Worm (Caenorhabditis elegans) whole organism, L4 larva: ENCODE measurements around the gene Y57G11C.41.

Experiments used
- F37D6.2 ChIP-seq: sonication (generic microtip); optimal IDR thresholded peaks from 2 replicates; lab custom pipeline; 2016; ENCODE audit warnings: mild to moderate bottlenecking, missing genetic modification characterization, missing compliant biosample characterization
- F49E8.2 ChIP-seq: sonication (generic microtip); optimal IDR thresholded peaks from 2 replicates; lab custom pipeline; 2016; ENCODE audit warnings: missing compliant biosample characterization, mild to moderate bottlenecking, missing genetic modification characterization, borderline replicate concordance
- Y75B8A.6 ChIP-seq: fragments of 200-800 bp; sonication (Bioruptor generic); IDR thresholded peaks from 2 replicates; pipeline ENCODE4 v1.3.6; 2022; ENCODE audit warnings: missing genetic modification reagents, missing genetic modification characterization, missing compliant biosample characterization
- ZK546.5 ChIP-seq, 2 experiments: sonication (generic microtip); optimal IDR thresholded peaks; 2 replicates each; lab custom pipeline; 2017; ENCODE audit warnings: missing biosample characterization in 2 of 2, missing genetic modification characterization in 2 of 2
- aha-1 ChIP-seq: fragments of 150-350 bp; peaks from one replicate; lab custom pipeline; 2014; ENCODE audit warnings: missing biosample characterization, missing genetic modification characterization
- ceh-32 ChIP-seq: sonication (generic microtip); optimal IDR thresholded peaks from 2 replicates; lab custom pipeline; 2016; ENCODE audit warnings: mild to moderate bottlenecking, missing genetic modification characterization, missing compliant biosample characterization; ENCODE audit not compliant: poor library complexity
- ctbp-1 ChIP-seq: fragments of 200-800 bp; sonication (Bioruptor generic); IDR thresholded peaks from 2 replicates; pipeline ENCODE4 v1.3.6; 2022; ENCODE audit warnings: missing genetic modification reagents, missing genetic modification characterization, missing compliant biosample characterization
- daf-16 ChIP-seq, 3 experiments: sonication (generic microtip); optimal IDR thresholded peaks; 2 replicates each; lab custom pipeline; 2016 to 2017; ENCODE audit warnings: missing genetic modification characterization in 3 of 3, missing genetic modification reagents in 3 of 3, mild to moderate bottlenecking in 2 of 3, missing compliant biosample characterization in 2 of 3, missing biosample characterization in 1 of 3, moderate library complexity in 1 of 3
- dmd-6 ChIP-seq: fragments of 200-800 bp; sonication (Bioruptor generic); IDR thresholded peaks from 2 replicates; pipeline ENCODE4 v1.3.6; 2022; ENCODE audit warnings: missing genetic modification reagents, missing genetic modification characterization, missing compliant biosample characterization
- dmd-8 ChIP-seq: fragments of 200-800 bp; sonication (Bioruptor generic); IDR thresholded peaks from 2 replicates; pipeline ENCODE4 v1.3.6; 2022; ENCODE audit warnings: missing genetic modification characterization, missing compliant biosample characterization
- dpl-1 ChIP-seq: fragments of 150-350 bp; optimal IDR thresholded peaks from 2 replicates; lab custom pipeline; 2014; ENCODE audit warnings: missing biosample characterization, missing genetic modification reagents, missing genetic modification characterization
- egl-27 ChIP-seq: sonication (generic microtip); optimal IDR thresholded peaks from 3 replicates; lab custom pipeline; 2017; ENCODE audit warnings: missing biosample characterization, missing genetic modification reagents, missing genetic modification characterization
- egl-43 ChIP-seq: fragments of 200-800 bp; sonication (Bioruptor generic); IDR thresholded peaks from 2 replicates; pipeline ENCODE4 v1.3.6; 2022; ENCODE audit warnings: missing genetic modification reagents, missing genetic modification characterization, missing compliant biosample characterization
- hmg-1.1 ChIP-seq: fragments of 200-800 bp; sonication (Bioruptor generic); IDR thresholded peaks from 2 replicates; pipeline ENCODE4 v1.3.6; 2022; ENCODE audit warnings: missing genetic modification reagents, missing genetic modification characterization, missing compliant biosample characterization
- jun-1 ChIP-seq: fragments of 150-350 bp; optimal IDR thresholded peaks from 2 replicates; lab custom pipeline; 2014; ENCODE audit warnings: missing biosample characterization, missing genetic modification reagents, missing genetic modification characterization
- lin-29 ChIP-seq: fragments of 200-800 bp; sonication (Bioruptor generic); IDR thresholded peaks from 2 replicates; pipeline ENCODE4 v1.3.6; 2022; ENCODE audit warnings: missing genetic modification reagents, missing genetic modification characterization, missing compliant biosample characterization
- lin-38 ChIP-seq: fragments of 200-800 bp; sonication (Bioruptor generic); IDR thresholded peaks from 2 replicates; pipeline ENCODE4 v1.3.6; 2022; ENCODE audit warnings: missing genetic modification reagents, missing genetic modification characterization, missing compliant biosample characterization
- lsy-2 ChIP-seq, 2 experiments: fragments of 150-350 bp in 1 of 2; sonication (generic microtip) in 1 of 2; optimal IDR thresholded peaks; 2 replicates each; lab custom pipeline; 2014 to 2017; ENCODE audit warnings: missing biosample characterization in 2 of 2, missing genetic modification characterization in 2 of 2
- madf-5 ChIP-seq, 2 experiments: fragments of 200-800 bp; sonication (Bioruptor generic); IDR thresholded peaks; 2 replicates each; pipeline ENCODE4 v1.3.6; 2022; ENCODE audit warnings: missing compliant biosample characterization in 2 of 2, missing genetic modification characterization in 2 of 2
- nhr-10 ChIP-seq: fragments of 150-350 bp; optimal IDR thresholded peaks from 2 replicates; lab custom pipeline; 2014; ENCODE audit warnings: missing biosample characterization, missing genetic modification characterization
- nhr-102 ChIP-seq: sonication (generic microtip); optimal IDR thresholded peaks from 2 replicates; lab custom pipeline; 2016; ENCODE audit warnings: mild to moderate bottlenecking, missing genetic modification characterization, moderate library complexity, missing compliant biosample characterization
- nhr-111 ChIP-seq: fragments of 200-800 bp; sonication (Bioruptor generic); optimal IDR thresholded peaks from 2 replicates; lab custom pipeline; 2018; ENCODE audit warnings: mild to moderate bottlenecking, missing genetic modification characterization, missing compliant biosample characterization
- nhr-41 ChIP-seq: fragments of 200-800 bp; sonication (Bioruptor generic); IDR thresholded peaks from 2 replicates; pipeline ENCODE4 v1.3.6; 2022; ENCODE audit warnings: missing genetic modification reagents, missing genetic modification characterization, missing compliant biosample characterization
- nhr-48 ChIP-seq: sonication (generic microtip); optimal IDR thresholded peaks from 2 replicates; lab custom pipeline; 2016; ENCODE audit warnings: mild to moderate bottlenecking, missing genetic modification characterization, missing compliant biosample characterization
- nhr-76 ChIP-seq: fragments of 150-350 bp; optimal IDR thresholded peaks from 2 replicates; lab custom pipeline; 2014; ENCODE audit warnings: missing biosample characterization, missing genetic modification characterization
- php-3 ChIP-seq: fragments of 200-800 bp; sonication (Bioruptor generic); IDR thresholded peaks from 2 replicates; pipeline ENCODE4 v1.3.6; 2022; ENCODE audit warnings: missing genetic modification reagents, missing genetic modification characterization, missing compliant biosample characterization
- pqm-1 ChIP-seq: sonication (generic microtip); optimal IDR thresholded peaks from 2 replicates; lab custom pipeline; 2017; ENCODE audit warnings: missing biosample characterization, missing genetic modification characterization
- sdz-12 ChIP-seq: fragments of 200-800 bp; sonication (Bioruptor generic); optimal IDR thresholded peaks from 2 replicates; lab custom pipeline; 2018; ENCODE audit warnings: mild to moderate bottlenecking, missing genetic modification characterization, missing compliant biosample characterization
- set-16 ChIP-seq: fragments of 200-800 bp; sonication (Bioruptor generic); IDR thresholded peaks from 2 replicates; pipeline ENCODE4 v1.3.6; 2022; ENCODE audit warnings: missing genetic modification reagents, missing genetic modification characterization, missing compliant biosample characterization
- snpc-1.2 ChIP-seq: fragments of 200-800 bp; sonication (Bioruptor generic); IDR thresholded peaks from 2 replicates; pipeline ENCODE4 v1.3.6; 2022; ENCODE audit warnings: missing genetic modification reagents, missing genetic modification characterization, missing compliant biosample characterization
- unc-130 ChIP-seq: sonication (generic microtip); optimal IDR thresholded peaks from 2 replicates; lab custom pipeline; 2016; ENCODE audit warnings: missing genetic modification reagents, missing genetic modification characterization, missing compliant biosample characterization
- zfp-2 ChIP-seq: sonication (generic microtip); optimal IDR thresholded peaks from 2 replicates; lab custom pipeline; 2016; ENCODE audit warnings: mild to moderate bottlenecking, missing genetic modification characterization, missing compliant biosample characterization

Y57G11C.41 gene

DNA sequence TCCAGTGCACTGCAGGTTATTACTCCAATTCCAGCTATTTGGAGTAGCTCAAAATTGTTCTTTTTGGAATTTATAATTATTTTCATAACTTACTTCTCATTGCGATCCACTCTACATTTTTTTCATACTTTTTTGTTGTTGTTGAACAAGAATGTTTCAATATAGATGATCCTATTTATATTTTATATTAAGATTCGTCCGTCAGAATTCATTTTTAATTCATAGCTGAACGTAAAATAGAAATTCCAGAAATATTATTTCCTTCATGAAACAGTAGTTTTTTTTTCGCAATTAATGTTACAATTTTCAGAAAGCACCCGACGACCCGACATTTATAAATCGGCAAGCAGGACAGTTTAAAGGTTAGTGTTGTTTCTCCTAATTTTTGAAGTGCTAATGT is 22.0 kb upstream of the Y57G11C.41 start, which contains the start of gene Y57G11C.42:
Y57G11C.42 (plus strand) TSS at position 301 of the 400 bp plus-strand sequence.
- TF ChIP-seq lin-38 (GFP tag; lab: Robert Waterston, UW) = no peak
- no peak for TF ChIP-seq Y75B8A.6 (GFP tag; lab: Robert Waterston, UW)
- TF ChIP-seq dpl-1 (GFP tag; lab: Kevin White, UChicago) = no peak
- no peak for TF ChIP-seq ceh-32 (tag; lab: Kevin White, UChicago)
- no peak for TF ChIP-seq zfp-2 (tag; lab: Kevin White, UChicago)
- no peak for TF ChIP-seq nhr-10 (tag; lab: Kevin White, UChicago)
- TF ChIP-seq lin-29 = no peak
- no peak for TF ChIP-seq nhr-41
- TF ChIP-seq nhr-111 = no peak
- no peak for TF ChIP-seq dmd-6 (GFP tag; lab: Robert Waterston, UW)

DNA sequence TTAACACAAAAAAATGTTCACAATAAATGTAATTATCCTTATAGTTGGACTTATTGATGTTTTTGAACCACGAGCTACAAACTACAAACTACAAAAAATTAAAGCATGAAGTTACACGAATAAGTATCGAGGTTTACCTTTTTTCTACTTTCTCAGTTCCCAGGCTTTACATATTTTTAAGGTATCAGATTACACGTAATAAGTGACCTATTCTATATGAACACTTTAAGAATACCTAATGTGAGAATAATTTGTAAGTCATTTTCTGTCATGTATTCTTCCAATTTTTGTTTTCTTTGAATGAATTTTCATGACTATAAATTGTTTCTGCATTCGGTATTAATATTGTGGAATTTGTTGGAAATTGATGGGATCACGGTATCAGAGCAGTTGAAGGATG is 9.3 kb upstream of the Y57G11C.41 start, which contains the start of gene lgc-8:
lgc-8 (plus strand) TSS at position 301 of the 400 bp plus-strand sequence.
- TF ChIP-seq lsy-2 (tag; optimal IDR thresholded peaks at IDR 0.05; lab: Kevin White, UChicago) (no peak), hmg-1.1 (no peak), sdz-12 (GFP tag; lab: Kevin White, UChicago) (no peak), jun-1 (tag; lab: Kevin White, UChicago) (no peak), ctbp-1 (GFP tag; lab: Robert Waterston, UW) (no peak), unc-130 (GFP tag; lab: Kevin White, UChicago) (no peak), F49E8.2 (no peak), egl-27 (tag; lab: Kevin White, UChicago) (no peak), nhr-48 (no peak), dmd-8 (no peak), egl-43 (GFP tag; lab: Robert Waterston, UW) (no peak), daf-16 (GFP tag; optimal IDR thresholded peaks at IDR 0.05; lab: Kevin White, UChicago) (no peak), daf-16 (tag; optimal IDR thresholded peaks at IDR 0.05; lab: Kevin White, UChicago) (no peak), madf-5 (GFP tag; IDR thresholded peaks at IDR 0.05; lab: Robert Waterston, UW) (no peak), set-16 (GFP tag; lab: Robert Waterston, UW) (no peak), nhr-76 (tag; lab: Kevin White, UChicago) (no peak)

DNA sequence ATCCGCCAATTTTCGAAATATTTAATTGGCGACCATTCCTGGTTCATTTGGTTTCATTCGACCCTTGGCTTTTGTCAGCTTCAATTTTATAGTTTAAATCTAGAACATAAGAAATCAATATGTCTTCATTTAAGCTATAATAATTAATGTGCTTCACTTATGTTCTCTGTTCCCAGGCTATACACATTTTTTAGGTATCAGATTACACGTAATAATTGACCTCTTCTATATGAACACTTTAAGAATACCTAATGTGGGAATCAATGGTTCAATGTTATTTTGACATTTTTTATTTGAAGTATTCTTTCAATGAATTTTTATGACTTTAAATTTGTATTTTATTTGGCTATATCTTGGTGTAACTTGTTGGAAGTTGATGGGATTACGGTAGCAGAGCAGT is 3.1 kb upstream of the Y57G11C.41 start, which contains the start of gene lgc-7:
lgc-7 (plus strand) TSS at position 301 of the 400 bp plus-strand sequence.
- TF ChIP-seq ZK546.5 (tag; optimal IDR thresholded peaks at IDR 0.05; lab: Kevin White, UChicago) (no peak), pqm-1 (tag; lab: Kevin White, UChicago) (no peak), aha-1 (tag; lab: Kevin White, UChicago) (no peak), php-3 (GFP tag; lab: Robert Waterston, UW) (no peak), nhr-102 (tag; lab: Kevin White, UChicago) (no peak)

ce11 chrIV:14704952-14705351 is 1.2 kb downstream of the Y57G11C.41 start:
- no peak for TF ChIP-seq set-16 (GFP tag; lab: Robert Waterston, UW)
- peak; percentile 65 for TF ChIP-seq snpc-1.2 (GFP tag; lab: Robert Waterston, UW)

DNA sequence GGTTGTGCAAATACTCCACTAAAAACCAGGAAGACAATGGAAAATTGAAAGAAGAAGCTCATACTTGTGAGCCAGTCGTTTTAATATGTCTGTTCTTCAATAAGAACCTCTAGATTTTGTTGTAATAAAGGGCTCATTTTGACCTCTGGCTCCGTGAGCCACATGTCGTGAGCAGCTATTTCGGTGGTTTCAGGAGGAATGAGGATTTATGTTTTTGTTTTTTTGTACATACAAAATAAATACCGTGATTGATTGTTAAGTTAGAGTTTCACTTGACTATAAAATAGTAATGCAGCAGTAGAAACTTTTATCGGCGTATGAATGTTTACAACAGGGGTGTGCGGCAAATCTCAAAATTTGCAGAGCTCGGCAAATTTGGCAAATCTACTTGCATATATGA is 2.0 kb downstream of the Y57G11C.41 start, which contains the start of gene Y57G11C.40:
Y57G11C.40 (minus strand) TSS at position 101 of the 400 bp plus-strand sequence.
- TF ChIP-seq aha-1 (tag; lab: Kevin White, UChicago) (peak; percentile 37), F37D6.2 (no peak)
